Worm (Caenorhabditis elegans) whole organism, L4 larva: Measurements from ENCODE around the gene CD4.8.

Experiments
- ZK546.5 ChIP-seq, 2 experiments: sonication (generic microtip); optimal IDR thresholded peaks; 2 replicates each; lab custom pipeline; 2017; ENCODE audit warnings: missing biosample characterization in 2 of 2, missing genetic modification characterization in 2 of 2
- arid-1 ChIP-seq: fragments of 200-800 bp; sonication (Bioruptor generic); conservative IDR thresholded peaks from 2 replicates; pipeline ENCODE4 v1.3.6; 2022; ENCODE audit warnings: missing genetic modification reagents, missing genetic modification characterization, missing compliant biosample characterization
- dpl-1 ChIP-seq: fragments of 150-350 bp; optimal IDR thresholded peaks from 2 replicates; lab custom pipeline; 2014; ENCODE audit warnings: missing biosample characterization, missing genetic modification reagents, missing genetic modification characterization
- fkh-10 ChIP-seq: fragments of 150-350 bp; optimal IDR thresholded peaks from 2 replicates; lab custom pipeline; 2014; ENCODE audit warnings: missing biosample characterization, missing genetic modification reagents, missing genetic modification characterization
- lin-13 ChIP-seq: fragments of 150-350 bp; optimal IDR thresholded peaks from 2 replicates; lab custom pipeline; 2014; ENCODE audit warnings: missing biosample characterization, missing genetic modification reagents, missing genetic modification characterization
- mdl-1 ChIP-seq, 2 experiments: fragments of 150-350 bp in 1 of 2; sonication (generic microtip) in 1 of 2; optimal IDR thresholded peaks; 2 replicates each; lab custom pipeline; 2014 to 2017; ENCODE audit warnings: missing biosample characterization in 2 of 2, missing genetic modification characterization in 2 of 2
- nhr-11 ChIP-seq: fragments of 150-350 bp; optimal IDR thresholded peaks from 2 replicates; lab custom pipeline; 2014; ENCODE audit warnings: missing biosample characterization, missing genetic modification characterization
- nhr-237 ChIP-seq: sonication (generic microtip); optimal IDR thresholded peaks from 2 replicates; lab custom pipeline; 2017; ENCODE audit warnings: missing biosample characterization, missing genetic modification characterization
- nhr-76 ChIP-seq: fragments of 150-350 bp; optimal IDR thresholded peaks from 2 replicates; lab custom pipeline; 2014; ENCODE audit warnings: missing biosample characterization, missing genetic modification characterization
- pha-4 ChIP-seq, 2 experiments: fragments of 150-350 bp in 1 of 2; fragments of 200-800 bp in 1 of 2; sonication (Bioruptor generic) in 1 of 2; IDR thresholded peaks in 1 of 2; optimal IDR thresholded peaks in 1 of 2; 2 replicates each; pipeline versions ENCODE4 v1.3.6 to Lab custom; 2014 to 2022; ENCODE audit warnings: missing genetic modification characterization in 2 of 2, missing genetic modification reagents in 2 of 2, missing biosample characterization in 1 of 2, missing compliant biosample characterization in 1 of 2
- spr-1 ChIP-seq: sonication (generic microtip); optimal IDR thresholded peaks from 2 replicates; lab custom pipeline; 2016; ENCODE audit warnings: mild to moderate bottlenecking, missing genetic modification characterization, missing compliant biosample characterization
- unc-62 ChIP-seq, 3 experiments: fragments of 150-350 bp in 1 of 3; sonication (generic microtip); optimal IDR thresholded peaks in 2 of 3; peaks in 1 of 3; 1 replicate in 1 of 3; 2 replicates in 2 of 3; lab custom pipeline; 2014 to 2017; ENCODE audit warnings: missing biosample characterization in 3 of 3, missing genetic modification characterization in 3 of 3, missing genetic modification reagents in 3 of 3, missing genotype in 1 of 3
- zip-2 ChIP-seq: fragments of 150-350 bp; optimal IDR thresholded peaks from 2 replicates; lab custom pipeline; 2014; ENCODE audit warnings: missing biosample characterization, missing genetic modification characterization

- TF ChIP-seq fkh-10 (GFP tag; lab: Kevin White, UChicago) (no peak), ZK546.5 (tag; optimal IDR thresholded peaks at IDR 0.05; lab: Kevin White, UChicago) (no peak), nhr-11 (tag; lab: Kevin White, UChicago) (no peak), lin-13 (no peak), nhr-76 (tag; lab: Kevin White, UChicago) (no peak), arid-1 (GFP tag; lab: Robert Waterston, UW) (no peak), pha-4 (GFP tag; IDR thresholded peaks at IDR 0.05; lab: Robert Waterston, UW) (no peak), pha-4 (tag; optimal IDR thresholded peaks at IDR 0.05; lab: Kevin White, UChicago) (no peak), nhr-237 (no peak), zip-2 (tag; lab: Kevin White, UChicago) (no peak), spr-1 (tag; lab: Kevin White, UChicago) (no peak), dpl-1 (GFP tag; lab: Kevin White, UChicago) (no peak), unc-62 (GFP tag; optimal IDR thresholded peaks at IDR 0.05 in 1 of 2; lab: Kevin White, UChicago) (no peak), unc-62 (tag; optimal IDR thresholded peaks at IDR 0.05; lab: Kevin White, UChicago) (no peak), mdl-1 (tag; optimal IDR thresholded peaks at IDR 0.05; lab: Kevin White, UChicago) (peak in 1 of 2 experiments; percentile 4)
Observed at ce11 chrV:5647359-5647758, 46.2 kb upstream of the CD4.8 start, which contains the start of gene C14C11.4.
